Worm (Caenorhabditis elegans): ENCODE data around the gene crm-1.

DNA sequence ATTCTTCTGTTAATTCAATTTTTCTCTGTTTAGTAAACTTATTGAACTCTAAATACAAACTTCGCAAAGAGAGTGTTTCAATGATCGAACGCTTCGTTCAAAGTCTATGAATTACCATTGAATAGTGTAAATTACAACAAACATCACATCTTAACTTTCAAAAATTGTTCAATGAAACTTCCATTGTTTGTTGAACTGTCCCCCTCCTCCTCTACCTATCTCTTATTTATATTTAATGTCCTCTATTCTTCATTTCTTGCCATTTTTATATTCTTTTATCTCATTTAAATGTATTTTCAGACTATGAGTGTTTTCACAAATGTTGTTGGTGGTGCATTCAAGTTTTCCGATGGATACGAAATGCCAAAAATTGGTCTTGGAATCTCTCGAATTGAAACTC, 7.3 kb upstream of the crm-1 start, which contains the start of gene K07C5.2:
- TF ChIP-seq ztf-23 (GFP tag; IDR thresholded peaks at IDR 0.05) (no peak), ref-1 (GFP tag; conservative IDR thresholded peaks at IDR 0.05) (no peak), flt-1 (GFP tag; IDR thresholded peaks at IDR 0.05) (no peak), klf-2 (GFP tag; conservative IDR thresholded peaks at IDR 0.05) (no peak), med-1 (GFP tag; optimal IDR thresholded peaks at IDR 0.05; ENCODE audit: insufficient read depth) (no peak)

All from whole organism, midembryonic.